Worm (Caenorhabditis elegans): Measurements from ENCODE around the gene C31G12.4.

ce11 chrV:18146077-18146476 lies 32.5 kb downstream of the C31G12.4 start, which contains the start of gene C14A6.3:
- TF ChIP-seq ztf-29 (GFP tag; IDR thresholded peaks at IDR 0.05) (no peak), flt-1 (GFP tag; IDR thresholded peaks at IDR 0.05) (no peak), tab-1 (GFP tag; IDR thresholded peaks at IDR 0.05) (no peak), med-1 (GFP tag; optimal IDR thresholded peaks at IDR 0.05; ENCODE audit: insufficient read depth) (no peak), klf-2 (GFP tag; conservative IDR thresholded peaks at IDR 0.05) (no peak), T22C8.4 (GFP tag; IDR thresholded peaks at IDR 0.05) (no peak)
